Worm (Caenorhabditis elegans): ENCODE results near the gene ZC373.3.

DNA sequence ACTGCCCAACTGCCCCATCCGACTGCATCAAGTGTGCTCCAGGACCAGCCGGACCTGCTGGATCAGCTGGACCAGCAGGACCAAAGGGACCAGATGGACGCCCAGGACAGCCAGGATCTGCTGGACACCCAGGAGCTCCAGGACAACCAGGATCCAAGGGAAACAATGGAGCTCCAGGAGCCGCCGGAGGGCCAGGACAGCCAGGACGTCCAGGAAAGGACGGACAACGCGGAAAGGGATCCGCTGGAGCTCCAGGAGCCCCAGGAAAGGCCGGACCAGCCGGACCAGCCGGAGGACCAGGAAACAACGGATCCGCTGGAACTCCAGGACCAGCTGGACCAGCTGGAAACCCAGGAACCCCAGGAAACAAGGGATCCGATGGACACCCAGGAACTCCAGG, 17.8 kb downstream of the ZC373.3 start:
- no peak for TF ChIP-seq ceh-27 (GFP tag; optimal IDR thresholded peaks at IDR 0.05)
- TF ChIP-seq K11D2.4 (GFP tag; IDR thresholded peaks at IDR 0.05) = no peak
- TF ChIP-seq mel-28 (tag; optimal IDR thresholded peaks at IDR 0.05; ENCODE audit: borderline replicate concordance) = no peak
- TF ChIP-seq snpc-1.3 (tag; optimal IDR thresholded peaks at IDR 0.05; ENCODE audit: insufficient read depth) = no peak
- no peak for TF ChIP-seq zim-3 (tag; optimal IDR thresholded peaks at IDR 0.05)
- TF ChIP-seq K12H6.12 (tag; optimal IDR thresholded peaks at IDR 0.05) = no peak
- no peak for TF ChIP-seq madf-3 (GFP tag; IDR thresholded peaks at IDR 0.05)
